Fruit fly (Drosophila melanogaster) whole organism, prepupa: ENCODE results near the gene Ugt316A1.

ENCODE experiments used
- Blimp-1 ChIP-seq: fragments of 200-800 bp; sonication (Bioruptor generic); optimal IDR thresholded peaks from 3 replicates; lab custom pipeline; 2017; ENCODE audit warnings: missing biosample characterization, missing genetic modification characterization, mild to moderate bottlenecking, moderate library complexity, missing genetic modification reagents
- CG10631 ChIP-seq: fragments of 200-800 bp; sonication (Bioruptor generic); optimal IDR thresholded peaks from 2 replicates; lab custom pipeline; 2016; ENCODE audit warnings: missing biosample characterization, missing genetic modification characterization
- CG10669 ChIP-seq: fragments of 200-800 bp; sonication (Bioruptor generic); optimal IDR thresholded peaks from 3 replicates; lab custom pipeline; 2018; ENCODE audit warnings: missing biosample characterization, mild to moderate bottlenecking, missing genetic modification characterization, moderate library complexity
- CG11294 ChIP-seq: fragments of 200-800 bp; sonication (Bioruptor generic); IDR thresholded peaks from 2 replicates; pipeline ENCODE4 v1.3.6; 2022; ENCODE audit warnings: missing biosample characterization, missing genetic modification characterization
- CG11902 ChIP-seq: fragments of 200-800 bp; sonication (Bioruptor generic); optimal IDR thresholded peaks from 3 replicates; lab custom pipeline; 2016; ENCODE audit warnings: missing biosample characterization, missing genetic modification characterization
- CG15336 ChIP-seq: fragments of 200-800 bp; sonication (Bioruptor generic); IDR thresholded peaks from 2 replicates; pipeline ENCODE4 v1.3.6; 2022; ENCODE audit warnings: missing biosample characterization, missing genetic modification characterization
- CG1621 ChIP-seq: fragments of 200-800 bp; sonication (Bioruptor generic); optimal IDR thresholded peaks from 3 replicates; lab custom pipeline; 2018; ENCODE audit warnings: missing biosample characterization, mild to moderate bottlenecking, missing genetic modification characterization
- CG16779 ChIP-seq: fragments of 200-800 bp; sonication (Bioruptor generic); optimal IDR thresholded peaks from 3 replicates; lab custom pipeline; 2017; ENCODE audit warnings: missing biosample characterization, mild to moderate bottlenecking, missing genetic modification characterization
- CG3032 ChIP-seq: fragments of 200-800 bp; optimal IDR thresholded peaks from 2 replicates; lab custom pipeline; 2019; ENCODE audit warnings: missing biosample characterization, mild to moderate bottlenecking, missing genetic modification characterization, moderate library complexity
- CG32006 ChIP-seq: fragments of 200-800 bp; sonication (Bioruptor generic); optimal IDR thresholded peaks from 3 replicates; lab custom pipeline; 2017; ENCODE audit warnings: missing biosample characterization, mild to moderate bottlenecking, missing genetic modification characterization
- CG3919 ChIP-seq: fragments of 200-800 bp; sonication (Bioruptor generic); optimal IDR thresholded peaks from 3 replicates; lab custom pipeline; 2016; ENCODE audit warnings: missing biosample characterization, missing genetic modification characterization
- CG4318 ChIP-seq: fragments of 200-800 bp; sonication (Bioruptor generic); optimal IDR thresholded peaks from 3 replicates; lab custom pipeline; 2017; ENCODE audit warnings: missing biosample characterization, mild to moderate bottlenecking, missing genetic modification characterization
- CG6163 ChIP-seq: fragments of 200-800 bp; sonication (Bioruptor generic); IDR thresholded peaks from 3 replicates; pipeline ENCODE4 v1.3.6; 2022; ENCODE audit warnings: missing biosample characterization, missing genetic modification characterization
- CG6276 ChIP-seq: fragments of 200-800 bp; sonication (Bioruptor generic); optimal IDR thresholded peaks from 2 replicates; lab custom pipeline; 2017; ENCODE audit warnings: missing biosample characterization, mild to moderate bottlenecking, missing genetic modification characterization
- CG6808 ChIP-seq: fragments of 200-800 bp; sonication (Bioruptor generic); optimal IDR thresholded peaks from 3 replicates; lab custom pipeline; 2017; ENCODE audit warnings: missing biosample characterization, missing genetic modification characterization, mild to moderate bottlenecking, moderate library complexity, missing genetic modification reagents
- CG6854 ChIP-seq: fragments of 200-800 bp; sonication (Bioruptor generic); optimal IDR thresholded peaks from 2 replicates; lab custom pipeline; 2017; ENCODE audit warnings: missing biosample characterization, mild to moderate bottlenecking, missing genetic modification characterization
- CG8319 ChIP-seq: fragments of 200-800 bp; sonication (Bioruptor generic); optimal IDR thresholded peaks from 3 replicates; lab custom pipeline; 2016; ENCODE audit warnings: missing biosample characterization, missing genetic modification characterization
- CG9139 ChIP-seq: fragments of 200-800 bp; sonication (Bioruptor generic); optimal IDR thresholded peaks from 3 replicates; lab custom pipeline; 2017; ENCODE audit warnings: missing biosample characterization, mild to moderate bottlenecking, missing genetic modification characterization
- Eip75B ChIP-seq: fragments of 200-800 bp; sonication (Bioruptor generic); optimal IDR thresholded peaks from 3 replicates; lab custom pipeline; 2016; ENCODE audit warnings: missing biosample characterization, missing genetic modification characterization
- Eip78C ChIP-seq: fragments of 200-800 bp; sonication (Bioruptor generic); peaks from one replicate; lab custom pipeline; 2016; ENCODE audit warnings: missing biosample characterization, missing genetic modification characterization
- Ets21C ChIP-seq: fragments of 200-800 bp; sonication (Bioruptor generic); optimal IDR thresholded peaks from 3 replicates; lab custom pipeline; 2016; ENCODE audit warnings: missing biosample characterization, missing genetic modification characterization
- Gug ChIP-seq: fragments of 200-800 bp; sonication (Bioruptor generic); IDR thresholded peaks from 2 replicates; pipeline ENCODE4 v1.3.6; 2022; ENCODE audit warnings: missing biosample characterization, missing genetic modification characterization
- Hr38 ChIP-seq: sonication (Bioruptor generic); optimal IDR thresholded peaks from 2 replicates; lab custom pipeline; 2016; ENCODE audit warnings: missing biosample characterization, missing genetic modification characterization
- Hr4 ChIP-seq: fragments of 200-800 bp; sonication (Bioruptor generic); optimal IDR thresholded peaks from 3 replicates; lab custom pipeline; 2016; ENCODE audit warnings: missing biosample characterization, missing genetic modification characterization
- Lpt ChIP-seq: fragments of 200-800 bp; sonication (Bioruptor generic); optimal IDR thresholded peaks from 3 replicates; lab custom pipeline; 2016; ENCODE audit warnings: missing biosample characterization, missing genetic modification characterization
- OdsH ChIP-seq: fragments of 200-800 bp; sonication (Bioruptor generic); optimal IDR thresholded peaks from 3 replicates; lab custom pipeline; 2016; ENCODE audit warnings: missing biosample characterization, missing genetic modification characterization
- Smox ChIP-seq: fragments of 200-800 bp; sonication (Bioruptor generic); optimal IDR thresholded peaks from 3 replicates; lab custom pipeline; 2016; ENCODE audit warnings: missing biosample characterization, missing genetic modification characterization
- Sox102F ChIP-seq: fragments of 200-800 bp; sonication (Bioruptor generic); optimal IDR thresholded peaks from 2 replicates; lab custom pipeline; 2016; ENCODE audit warnings: missing biosample characterization, mild to moderate bottlenecking, missing genetic modification characterization
- Sox14 ChIP-seq: fragments of 200-800 bp; sonication (Bioruptor generic); optimal IDR thresholded peaks from 3 replicates; lab custom pipeline; 2016; ENCODE audit warnings: missing biosample characterization, missing genetic modification characterization
- achi ChIP-seq: fragments of 200-800 bp; sonication (Bioruptor generic); optimal IDR thresholded peaks from 3 replicates; lab custom pipeline; 2016; ENCODE audit warnings: missing biosample characterization, missing genetic modification characterization
- acj6 ChIP-seq: fragments of 200-800 bp; sonication (Bioruptor generic); optimal IDR thresholded peaks from 3 replicates; lab custom pipeline; 2016; ENCODE audit warnings: missing biosample characterization, missing genetic modification characterization
- cyc ChIP-seq: fragments of 200-800 bp; sonication (Bioruptor generic); optimal IDR thresholded peaks from 3 replicates; lab custom pipeline; 2016; ENCODE audit warnings: missing biosample characterization, missing genetic modification characterization
- dac ChIP-seq: fragments of 200-800 bp; sonication (Bioruptor generic); optimal IDR thresholded peaks from 2 replicates; lab custom pipeline; 2017; ENCODE audit warnings: missing biosample characterization, mild to moderate bottlenecking, missing genetic modification characterization
- dsx ChIP-seq: fragments of 200-800 bp; optimal IDR thresholded peaks from 3 replicates; lab custom pipeline; 2019; ENCODE audit warnings: missing biosample characterization, mild to moderate bottlenecking, missing genetic modification characterization, moderate library complexity; ENCODE audit not compliant: poor library complexity, severe bottlenecking
- eg ChIP-seq: fragments of 200-800 bp; sonication (Bioruptor generic); IDR thresholded peaks from 3 replicates; pipeline ENCODE4 v1.3.6; 2022; ENCODE audit warnings: missing biosample characterization, missing genetic modification characterization
- esn ChIP-seq: fragments of 200-800 bp; sonication (Bioruptor generic); optimal IDR thresholded peaks from 2 replicates; lab custom pipeline; 2016; ENCODE audit warnings: missing biosample characterization, mild to moderate bottlenecking, missing genetic modification characterization, moderate library complexity
- fd85E ChIP-seq: fragments of 200-800 bp; sonication (Bioruptor generic); optimal IDR thresholded peaks from 3 replicates; lab custom pipeline; 2016; ENCODE audit warnings: missing biosample characterization, missing genetic modification characterization
- fkh ChIP-seq: fragments of 200-800 bp; sonication (Bioruptor generic); optimal IDR thresholded peaks from 3 replicates; lab custom pipeline; 2017; ENCODE audit warnings: missing biosample characterization, mild to moderate bottlenecking, missing genetic modification characterization, moderate library complexity
- net ChIP-seq: fragments of 200-800 bp; sonication (Bioruptor generic); optimal IDR thresholded peaks from 3 replicates; lab custom pipeline; 2016; ENCODE audit warnings: missing biosample characterization, missing genetic modification characterization
- salr ChIP-seq, 2 experiments: fragments of 200-800 bp; sonication (Bioruptor generic); optimal IDR thresholded peaks; 3 replicates each; lab custom pipeline; 2016 to 2018; ENCODE audit warnings: missing biosample characterization in 2 of 2, missing genetic modification characterization in 2 of 2, mild to moderate bottlenecking in 1 of 2
- spab ChIP-seq: fragments of 200-800 bp; sonication (Bioruptor generic); optimal IDR thresholded peaks from 2 replicates; lab custom pipeline; 2017; ENCODE audit warnings: missing biosample characterization, mild to moderate bottlenecking, missing genetic modification characterization, missing genetic modification reagents
- svp ChIP-seq: fragments of 200-800 bp; sonication (Bioruptor generic); peaks from one replicate; lab custom pipeline; 2016; ENCODE audit warnings: missing biosample characterization, missing genetic modification characterization
- topi ChIP-seq: fragments of 200-800 bp; sonication (Bioruptor generic); optimal IDR thresholded peaks from 3 replicates; lab custom pipeline; 2016; ENCODE audit warnings: missing biosample characterization, missing genetic modification characterization
- vri ChIP-seq: fragments of 200-800 bp; sonication (Bioruptor generic); optimal IDR thresholded peaks from 3 replicates; lab custom pipeline; 2016; ENCODE audit warnings: missing biosample characterization, mild to moderate bottlenecking, missing genetic modification characterization

Gene Ugt316A1

dm6 chr3L:19080926-19081700 lies 18.5 kb upstream of the Ugt316A1 start:
- TF ChIP-seq CG8319 (GFP tag; lab: Kevin White, UChicago) (no peak), CG6854 (GFP tag; lab: Kevin White, UChicago) (peak; percentile 11), CG16779 (tag; lab: Kevin White, UChicago) (no peak), Eip78C (GFP tag; lab: Kevin White, UChicago) (peak; percentile 71), CG32006 (GFP tag; lab: Kevin White, UChicago) (peak; percentile 38), CG9139 (GFP tag; lab: Kevin White, UChicago) (no peak), topi (GFP tag; lab: Kevin White, UChicago) (no peak), svp (peak; percentile 69), Ets21C (GFP tag; lab: Kevin White, UChicago) (no peak), CG1621 (tag; lab: Kevin White, UChicago) (no peak), Sox102F (GFP tag; lab: Kevin White, UChicago) (no peak), Lpt (peak; percentile 3), Gug (GFP tag; lab: Robert Waterston, UW) (no peak), CG10631 (GFP tag; lab: Kevin White, UChicago) (no peak), CG15336 (GFP tag; lab: Robert Waterston, UW) (no peak), cyc (no peak), fd85E (GFP tag; lab: Kevin White, UChicago) (no peak), Hr4 (peak; percentile 43), OdsH (GFP tag; lab: Kevin White, UChicago) (no peak), CG3919 (GFP tag; lab: Kevin White, UChicago) (no peak), net (no peak), dsx (GFP tag; lab: Kevin White, UChicago) (peak; percentile 1), CG11902 (GFP tag; lab: Kevin White, UChicago) (no peak), Blimp-1 (GFP tag; lab: Kevin White, UChicago) (no peak), CG3032 (tag; lab: Kevin White, UChicago) (peak; percentile 10), Eip75B (no peak), esn (GFP tag; lab: Kevin White, UChicago) (no peak), eg (GFP tag; lab: Robert Waterston, UW) (no peak; the same call in 2 of the 3 replicates), CG6276 (GFP tag; lab: Kevin White, UChicago) (no peak), CG11294 (GFP tag; lab: Robert Waterston, UW) (no peak; the same call in 1 of the 2 replicates), CG6163 (GFP tag; lab: Robert Waterston, UW) (peak; percentile 49; the same call in 1 of the 3 replicates), Sox14 (GFP tag; lab: Kevin White, UChicago) (no peak), acj6 (GFP tag; lab: Kevin White, UChicago) (peak; percentile 14)

DNA sequence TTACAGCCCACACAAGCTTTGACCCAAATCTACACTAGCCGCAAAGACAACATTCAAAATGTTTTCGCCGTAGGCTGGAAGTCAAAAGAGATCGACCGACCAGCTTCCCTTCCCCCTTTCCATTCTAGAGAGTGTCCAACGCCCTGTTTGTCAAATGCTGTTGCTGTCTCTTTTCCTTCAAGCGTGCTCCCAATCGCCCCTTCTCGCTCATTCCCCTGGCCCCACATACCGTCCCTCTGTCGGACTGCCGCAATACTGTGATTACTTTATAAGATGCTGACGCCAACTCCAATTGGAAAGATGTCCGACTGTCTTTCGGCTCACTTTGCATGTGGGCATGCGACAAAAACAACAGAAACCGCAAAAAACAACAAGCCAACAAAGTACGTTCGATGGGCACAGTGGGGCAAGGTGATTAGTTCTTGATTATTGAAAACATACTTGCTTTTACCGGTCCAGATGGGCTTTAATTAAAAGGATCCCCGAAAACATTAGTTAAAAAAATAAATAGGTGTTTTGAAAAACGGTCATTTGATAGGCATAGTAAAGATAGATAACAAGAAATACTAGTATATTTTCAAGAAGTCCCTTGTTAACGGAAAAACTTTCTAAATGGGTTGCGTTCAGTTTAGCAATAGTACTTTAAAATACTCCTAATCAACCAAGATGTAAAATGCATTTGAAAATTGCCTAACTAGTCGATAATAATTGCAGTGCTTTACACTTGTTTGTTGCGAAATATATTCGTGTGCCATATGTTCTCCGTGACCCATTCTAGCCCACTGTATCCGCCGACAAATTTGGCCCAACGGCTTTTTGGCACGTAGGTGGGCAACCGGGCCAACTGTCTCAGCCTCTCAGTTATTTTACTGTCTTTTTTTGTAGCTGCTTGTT lies 17.4 kb upstream of the Ugt316A1 start:
- TF ChIP-seq CG4318 (GFP tag; lab: Kevin White, UChicago) (peak; percentile 79), CG10631 (GFP tag; lab: Kevin White, UChicago) (peak; percentile 83), salr (GFP tag; optimal IDR thresholded peaks at IDR 0.05; lab: Kevin White, UChicago) (peak in 1 of 2 experiments; percentile 79), CG16779 (tag; lab: Kevin White, UChicago) (peak; percentile 57), achi (GFP tag; lab: Kevin White, UChicago) (peak; percentile 74), vri (GFP tag; lab: Kevin White, UChicago) (no peak), fkh (GFP tag; lab: Kevin White, UChicago) (peak; percentile 67), dac (GFP tag; lab: Kevin White, UChicago) (peak; percentile 52), fd85E (GFP tag; lab: Kevin White, UChicago) (peak; percentile 39), acj6 (GFP tag; lab: Kevin White, UChicago) (peak; percentile 73), spab (GFP tag; lab: Kevin White, UChicago) (peak; percentile 65), CG10669 (peak; percentile 69), Smox (peak; percentile 79), CG6854 (GFP tag; lab: Kevin White, UChicago) (no peak), svp (peak; percentile 94), CG6808 (GFP tag; lab: Kevin White, UChicago) (peak; percentile 72), Hr38 (GFP tag; lab: Kevin White, UChicago) (no peak), net (peak; percentile 74), CG8319 (GFP tag; lab: Kevin White, UChicago) (peak; percentile 56), Eip75B (peak; percentile 85), Gug (GFP tag; lab: Robert Waterston, UW) (no peak), CG1621 (tag; lab: Kevin White, UChicago) (no peak), Lpt (peak; percentile 3), Ets21C (GFP tag; lab: Kevin White, UChicago) (peak; percentile 59), topi (GFP tag; lab: Kevin White, UChicago) (peak; percentile 84), esn (GFP tag; lab: Kevin White, UChicago) (peak; percentile 88)
